Worm (Caenorhabditis elegans) whole organism, young adult: Measurements from ENCODE around the gene D2024.1.
A peak's percentile ranks its signal among the peaks of the same experiment; 100 is the strongest.
"Not testable (repeated sequence)": the region's sequence is repeated elsewhere in the genome, so short reads cannot be mapped to it uniquely, and the experiment has no call there.

Experiments
- B0336.3 ChIP-seq: fragments of 200-800 bp; sonication (Bioruptor generic); IDR thresholded peaks from 2 replicates; pipeline ENCODE4 v1.3.6; 2022; ENCODE audit warnings: missing genetic modification characterization, missing compliant biosample characterization
- D2030.7 ChIP-seq: fragments of 200-800 bp; sonication (Bioruptor generic); IDR thresholded peaks from 2 replicates; pipeline ENCODE4 v1.3.6; 2022; ENCODE audit warnings: missing genetic modification reagents, missing genetic modification characterization, missing compliant biosample characterization
- F10E7.11 ChIP-seq: sonication (generic microtip); optimal IDR thresholded peaks from 2 replicates; lab custom pipeline; 2017; ENCODE audit warnings: mild to moderate bottlenecking, missing genetic modification characterization, moderate library complexity, missing compliant biosample characterization
- F37B4.10 ChIP-seq: fragments of 200-800 bp; sonication (Bioruptor generic); IDR thresholded peaks from 2 replicates; pipeline ENCODE4 v1.3.6; 2022; ENCODE audit warnings: missing genetic modification characterization, missing compliant biosample characterization
- F49E8.2 ChIP-seq: sonication (generic microtip); optimal IDR thresholded peaks from 3 replicates; lab custom pipeline; 2017; ENCODE audit warnings: missing genetic modification characterization, mild to moderate bottlenecking, missing compliant biosample characterization, antibody characterized with exemption, moderate library complexity; ENCODE audit not compliant: insufficient read depth
- Y95B8A.8 ChIP-seq: fragments of 200-800 bp; sonication (Bioruptor generic); IDR thresholded peaks from 2 replicates; pipeline ENCODE4 v1.3.6; 2022; ENCODE audit warnings: missing genetic modification reagents, missing genetic modification characterization, missing compliant biosample characterization
- ZK185.1 ChIP-seq: sonication (generic microtip); optimal IDR thresholded peaks from 2 replicates; lab custom pipeline; 2016; ENCODE audit warnings: mild to moderate bottlenecking, missing genetic modification characterization, missing compliant biosample characterization; ENCODE audit not compliant: poor library complexity, severe bottlenecking
- ama-1 ChIP-seq, 3 experiments: fragments of 150-350 bp in 1 of 3; sonication (generic microtip) in 2 of 3; optimal IDR thresholded peaks; 2 replicates each; lab custom pipeline; 2014 to 2018; ENCODE audit warnings: missing biosample characterization in 2 of 3, missing genetic modification characterization in 2 of 3, missing genetic modification reagents in 2 of 3
- aptf-2 ChIP-seq: fragments of 200-800 bp; sonication (Bioruptor generic); conservative IDR thresholded peaks from 2 replicates; pipeline ENCODE4 v1.3.6; 2022; ENCODE audit warnings: missing genetic modification reagents, missing genetic modification characterization, missing compliant biosample characterization
- aptf-3 ChIP-seq: fragments of 200-800 bp; sonication (Bioruptor generic); IDR thresholded peaks from 2 replicates; pipeline ENCODE4 v1.3.6; 2022; ENCODE audit warnings: missing genetic modification characterization, missing compliant biosample characterization
- attf-6 ChIP-seq: fragments of 200-800 bp; sonication (Bioruptor generic); IDR thresholded peaks from 2 replicates; pipeline ENCODE4 v1.3.6; 2022; ENCODE audit warnings: missing genetic modification reagents, missing genetic modification characterization, missing compliant biosample characterization
- bed-1 ChIP-seq: fragments of 200-800 bp; sonication (Bioruptor generic); IDR thresholded peaks from 2 replicates; pipeline ENCODE4 v1.3.6; 2022; ENCODE audit warnings: missing genetic modification reagents, missing genetic modification characterization, missing compliant biosample characterization
- ceh-100 ChIP-seq: fragments of 200-800 bp; sonication (Bioruptor generic); IDR thresholded peaks from 2 replicates; pipeline ENCODE4 v1.3.6; 2022; ENCODE audit warnings: missing genetic modification reagents, missing genetic modification characterization, missing compliant biosample characterization
- ceh-91 ChIP-seq: fragments of 200-800 bp; sonication (Bioruptor generic); IDR thresholded peaks from 2 replicates; pipeline ENCODE4 v1.3.6; 2022; ENCODE audit warnings: missing genetic modification reagents, missing genetic modification characterization, missing compliant biosample characterization
- dox-1 ChIP-seq: fragments of 200-800 bp; sonication (Bioruptor generic); IDR thresholded peaks from 2 replicates; pipeline ENCODE4 v1.3.6; 2022; ENCODE audit warnings: missing genetic modification reagents, missing genetic modification characterization, missing compliant biosample characterization
- ekl-4 ChIP-seq: fragments of 200-800 bp; sonication (Bioruptor generic); IDR thresholded peaks from 2 replicates; pipeline ENCODE4 v1.3.6; 2022; ENCODE audit warnings: missing genetic modification reagents, missing genetic modification characterization, missing compliant biosample characterization
- him-1 ChIP-seq: sonication (generic microtip); optimal IDR thresholded peaks from 2 replicates; lab custom pipeline; 2016; ENCODE audit warnings: missing genotype, missing genetic modification reagents, missing genetic modification characterization, missing compliant biosample characterization
- hmg-1.2 ChIP-seq: fragments of 200-800 bp; sonication (Bioruptor generic); IDR thresholded peaks from 2 replicates; pipeline ENCODE4 v1.3.6; 2022; ENCODE audit warnings: missing genetic modification reagents, missing genetic modification characterization, missing compliant biosample characterization
- hsf-1 ChIP-seq: fragments of 200-800 bp; sonication (Bioruptor generic); IDR thresholded peaks from 2 replicates; pipeline ENCODE4 v1.3.6; 2022; ENCODE audit warnings: missing genetic modification reagents, missing genetic modification characterization, missing compliant biosample characterization
- lsl-1 ChIP-seq: fragments of 200-800 bp; sonication (Bioruptor generic); optimal IDR thresholded peaks from 2 replicates; lab custom pipeline; 2018; ENCODE audit warnings: mild to moderate bottlenecking, missing genetic modification characterization, moderate library complexity, missing compliant biosample characterization
- madf-6 ChIP-seq: fragments of 200-800 bp; sonication (Bioruptor generic); IDR thresholded peaks from 2 replicates; pipeline ENCODE4 v1.3.6; 2022; ENCODE audit warnings: missing genetic modification reagents, missing genetic modification characterization, missing compliant biosample characterization
- madf-8 ChIP-seq: fragments of 200-800 bp; sonication (Bioruptor generic); conservative IDR thresholded peaks from 2 replicates; pipeline ENCODE4 v1.3.6; 2022; ENCODE audit warnings: missing genetic modification reagents, missing genetic modification characterization, missing compliant biosample characterization
- mcd-1 ChIP-seq: fragments of 200-800 bp; sonication (Bioruptor generic); IDR thresholded peaks from 2 replicates; pipeline ENCODE4 v1.3.6; 2022; ENCODE audit warnings: missing genetic modification reagents, missing genetic modification characterization, missing compliant biosample characterization
- nhr-27 ChIP-seq: fragments of 200-800 bp; sonication (Bioruptor generic); optimal IDR thresholded peaks from 2 replicates; lab custom pipeline; 2018; ENCODE audit warnings: mild to moderate bottlenecking, missing genetic modification characterization, moderate library complexity, missing compliant biosample characterization
- pbrm-1 ChIP-seq: fragments of 200-800 bp; sonication (Bioruptor generic); IDR thresholded peaks from 2 replicates; pipeline ENCODE4 v1.3.6; 2022; ENCODE audit warnings: missing genetic modification reagents, missing genetic modification characterization, missing compliant biosample characterization
- rcor-1 ChIP-seq: fragments of 200-800 bp; sonication (Bioruptor generic); IDR thresholded peaks from 2 replicates; pipeline ENCODE4 v1.3.6; 2022; ENCODE audit warnings: missing genetic modification reagents, missing genetic modification characterization, missing compliant biosample characterization
- rpc-1 ChIP-seq, 2 experiments: fragments of 150-350 bp in 1 of 2; sonication (generic microtip) in 1 of 2; optimal IDR thresholded peaks; 2 replicates each; lab custom pipeline; 2014 to 2018; ENCODE audit warnings: missing biosample characterization in 1 of 2, missing genetic modification characterization in 1 of 2, missing genetic modification reagents in 1 of 2, missing genotype in 1 of 2
- sea-2 ChIP-seq: fragments of 200-800 bp; sonication (Bioruptor generic); IDR thresholded peaks from 2 replicates; pipeline ENCODE4 v1.3.6; 2022; ENCODE audit warnings: missing genetic modification characterization, missing compliant biosample characterization
- snpc-1.1 ChIP-seq: sonication (generic microtip); optimal IDR thresholded peaks from 2 replicates; lab custom pipeline; 2017; ENCODE audit warnings: missing genetic modification characterization, mild to moderate bottlenecking, missing compliant biosample characterization, antibody characterized with exemption, moderate library complexity, missing genotype, missing genetic modification reagents; ENCODE audit not compliant: insufficient read depth
- snpc-3.4 ChIP-seq: sonication (generic microtip); optimal IDR thresholded peaks from 2 replicates; lab custom pipeline; 2017; ENCODE audit warnings: missing genetic modification characterization, mild to moderate bottlenecking, missing compliant biosample characterization, antibody characterized with exemption, moderate library complexity, missing genotype, missing genetic modification reagents
- snpc-4 ChIP-seq, 5 experiments: fragments of 150-350 bp in 1 of 5; sonication (generic microtip) in 4 of 5; optimal IDR thresholded peaks; 2 replicates each; lab custom pipeline; 2014 to 2018; ENCODE audit warnings: missing genetic modification characterization in 5 of 5, missing biosample characterization in 3 of 5, antibody characterized with exemption in 2 of 5, mild to moderate bottlenecking in 2 of 5, missing compliant biosample characterization in 2 of 5, missing genotype in 2 of 5, moderate library complexity in 2 of 5, missing genetic modification reagents in 1 of 5
- sptf-2 ChIP-seq: fragments of 200-800 bp; sonication (Bioruptor generic); optimal IDR thresholded peaks from 2 replicates; lab custom pipeline; 2018; ENCODE audit warnings: mild to moderate bottlenecking, missing genetic modification characterization, missing compliant biosample characterization
- tbp1 ChIP-seq: fragments of 200-800 bp; sonication (Bioruptor generic); optimal IDR thresholded peaks from 2 replicates; lab custom pipeline; 2018; ENCODE audit warnings: mild to moderate bottlenecking, missing genetic modification characterization, missing compliant biosample characterization
- zim-3 ChIP-seq: sonication (generic microtip); optimal IDR thresholded peaks from 2 replicates; lab custom pipeline; 2017; ENCODE audit warnings: mild to moderate bottlenecking, missing genetic modification characterization, moderate library complexity, missing compliant biosample characterization
- ztf-26 ChIP-seq: sonication (generic microtip); optimal IDR thresholded peaks from 2 replicates; lab custom pipeline; 2017; ENCODE audit warnings: missing genetic modification characterization, missing compliant biosample characterization

Gene D2024.1

ce11 chrIV:7250158-7250557 is 2.8 kb downstream of the D2024.1 start, which contains the start of gene D2024.18:
TSS of gene D2024.18 (plus strand) at chrIV:7250458.
- no peak for TF ChIP-seq ztf-26 (tag; lab: Kevin White, UChicago)
- TF ChIP-seq ceh-91: no peak
- TF ChIP-seq sea-2: no peak
- TF ChIP-seq nhr-27 (tag; lab: Kevin White, UChicago): no peak
- TF ChIP-seq aptf-3 (GFP tag; lab: Robert Waterston, UW): no peak
- no peak for TF ChIP-seq sptf-2 (GFP tag; lab: Kevin White, UChicago)
- no peak for TF ChIP-seq ZK185.1 (tag; lab: Kevin White, UChicago)

- TF ChIP-seq snpc-3.4 (tag; lab: Kevin White, UChicago) (peak; percentile 64), madf-8 (GFP tag; lab: Robert Waterston, UW) (0 out of 2 replicates have a peak, but pooled peaks have one; percentile 28), dox-1 (peak; percentile 53; the same call in 1 of the 2 replicates), rpc-1 (optimal IDR thresholded peaks at IDR 0.05; lab: Kevin White, UChicago) (no peak), rpc-1 (tag; optimal IDR thresholded peaks at IDR 0.05; lab: Kevin White, UChicago) (no peak), pbrm-1 (GFP tag; lab: Robert Waterston, UW) (peak; percentile 73), ama-1 (optimal IDR thresholded peaks at IDR 0.05; lab: Kevin White, UChicago) (no peak), ama-1 (GFP tag; optimal IDR thresholded peaks at IDR 0.05; lab: Kevin White, UChicago) (no peak), zim-3 (no peak), F37B4.10 (GFP tag; lab: Robert Waterston, UW) (no peak), aptf-2 (GFP tag; lab: Robert Waterston, UW) (no peak), ekl-4 (GFP tag; lab: Robert Waterston, UW) (0 out of 2 replicates have a peak, but pooled peaks have one; percentile 27), attf-6 (GFP tag; lab: Robert Waterston, UW) (peak; percentile 92), B0336.3 (GFP tag; lab: Robert Waterston, UW) (peak; percentile 58; the same call in 1 of the 2 replicates), D2030.7 (0 out of 2 replicates have a peak, but pooled peaks have one; percentile 38), tbp1 (GFP tag; lab: Kevin White, UChicago) (peak; percentile 54), snpc-1.1 (tag; lab: Kevin White, UChicago) (peak; percentile 91), ceh-91 (0 out of 2 replicates have a peak, but pooled peaks have one; percentile 17), hmg-1.2 (GFP tag; lab: Robert Waterston, UW) (peak; percentile 85), him-1 (tag; lab: Kevin White, UChicago) (peak; percentile 76), lsl-1 (GFP tag; lab: Kevin White, UChicago) (peak; percentile 35), ceh-100 (0 out of 2 replicates have a peak, but pooled peaks have one; percentile 27), madf-6 (GFP tag; lab: Robert Waterston, UW) (peak; percentile 34; the same call in 1 of the 2 replicates), rcor-1 (GFP tag; lab: Robert Waterston, UW) (no peak), snpc-4 (GFP tag; optimal IDR thresholded peaks at IDR 0.05; lab: Kevin White, UChicago) (peak; percentile 85), snpc-4 (tag; optimal IDR thresholded peaks at IDR 0.05; lab: Kevin White, UChicago) (peak; percentile 87 to 95 (median 88)), hsf-1 (0 out of 2 replicates have a peak, but pooled peaks have one; percentile 37), F49E8.2 (peak; percentile 62), mcd-1 (GFP tag; lab: Robert Waterston, UW) (0 out of 2 replicates have a peak, but pooled peaks have one; percentile 14), bed-1 (no peak)
Measured at ce11 chrIV:7253271-7253670, 5.9 kb downstream of the D2024.1 start.

- TF ChIP-seq Y95B8A.8 (GFP tag; lab: Robert Waterston, UW); tbp1 (GFP tag; lab: Kevin White, UChicago); F10E7.11 (tag; lab: Kevin White, UChicago): not testable (repeated sequence)
Measured at ce11 chrIV:7254690-7255089, 7.3 kb downstream of the D2024.1 start, which contains the start of gene C06E4.5. TSS of gene C06E4.5 (plus strand) at chrIV:7254990.
